Fruit fly (Drosophila melanogaster) whole organism, embryonic: ENCODE results near the gene Vps53.

ENCODE experiments used
- Ada2b ChIP-seq: fragments of 200-800 bp; sonication (Bioruptor generic); IDR thresholded peaks from 2 replicates; pipeline ENCODE4 v1.3.6; 2022; ENCODE audit warnings: missing biosample characterization, missing genetic modification characterization
- B-H2 ChIP-seq: fragments of 200-800 bp; sonication (Bioruptor generic); optimal IDR thresholded peaks from 2 replicates; lab custom pipeline; 2018; ENCODE audit warnings: missing biosample characterization, mild to moderate bottlenecking, missing genetic modification characterization
- BtbVII ChIP-seq: fragments of 200-800 bp; sonication (Bioruptor generic); optimal IDR thresholded peaks from 3 replicates; lab custom pipeline; 2017; ENCODE audit warnings: missing biosample characterization, mild to moderate bottlenecking, missing genetic modification characterization
- CG10267 ChIP-seq: fragments of 200-800 bp; sonication (Bioruptor generic); optimal IDR thresholded peaks from 2 replicates; lab custom pipeline; 2018; ENCODE audit warnings: missing biosample characterization, mild to moderate bottlenecking, missing genetic modification characterization, moderate library complexity
- CG13624 ChIP-seq: fragments of 200-800 bp; sonication (Bioruptor generic); optimal IDR thresholded peaks from 2 replicates; lab custom pipeline; 2016; ENCODE audit warnings: missing biosample characterization, missing genetic modification characterization
- CG14050 ChIP-seq: fragments of 200-800 bp; sonication (Bioruptor generic); IDR thresholded peaks from 3 replicates; pipeline ENCODE4 v1.3.6; 2022; ENCODE audit warnings: missing biosample characterization, missing genetic modification characterization
- CG2120 ChIP-seq: fragments of 200-800 bp; sonication (Bioruptor generic); optimal IDR thresholded peaks from 3 replicates; lab custom pipeline; 2016; ENCODE audit warnings: missing biosample characterization, missing genetic modification characterization
- CG32772 ChIP-seq: fragments of 200-800 bp; sonication (Bioruptor generic); IDR thresholded peaks from 2 replicates; pipeline ENCODE4 v1.3.6; 2022; ENCODE audit warnings: missing biosample characterization, missing genetic modification characterization
- CG3407 ChIP-seq: fragments of 200-800 bp; sonication (Bioruptor generic); optimal IDR thresholded peaks from 2 replicates; lab custom pipeline; 2018; ENCODE audit warnings: missing biosample characterization, mild to moderate bottlenecking, missing genetic modification characterization
- CG3847 ChIP-seq: fragments of 200-800 bp; sonication (Bioruptor generic); IDR thresholded peaks from 2 replicates; pipeline ENCODE4 v1.3.6; 2022; ENCODE audit warnings: missing biosample characterization, missing genetic modification characterization
- CG42726 ChIP-seq: fragments of 200-800 bp; sonication (Bioruptor generic); IDR thresholded peaks from 2 replicates; pipeline ENCODE4 v1.3.6; 2022; ENCODE audit warnings: missing biosample characterization, missing genetic modification characterization; ENCODE audit not compliant: partially characterized antibody
- CG4424 ChIP-seq: fragments of 200-800 bp; sonication (Bioruptor generic); optimal IDR thresholded peaks from 3 replicates; lab custom pipeline; 2016; ENCODE audit warnings: missing biosample characterization, missing genetic modification characterization
- CG6854 ChIP-seq: fragments of 200-800 bp; sonication (Bioruptor generic); optimal IDR thresholded peaks from 3 replicates; lab custom pipeline; 2017; ENCODE audit warnings: missing biosample characterization, mild to moderate bottlenecking, missing genetic modification characterization
- CG9817 ChIP-seq: fragments of 200-800 bp; sonication (Bioruptor generic); optimal IDR thresholded peaks from 2 replicates; lab custom pipeline; 2018; ENCODE audit warnings: missing biosample characterization, mild to moderate bottlenecking, missing genetic modification characterization, moderate library complexity
- CG9932 ChIP-seq: fragments of 200-800 bp; sonication (Bioruptor generic); IDR thresholded peaks from 2 replicates; pipeline ENCODE4 v1.3.6; 2022; ENCODE audit warnings: missing biosample characterization, missing genetic modification characterization
- Eip74EF ChIP-seq, 2 experiments: fragments of 200-800 bp in 1 of 2; fragments of >200 bp in 1 of 2; sonication (Bioruptor generic) in 1 of 2; optimal IDR thresholded peaks; 2 replicates each; lab custom pipeline; 2017 to 2019; ENCODE audit warnings: missing biosample characterization in 2 of 2, missing genetic modification characterization in 2 of 2, mild to moderate bottlenecking in 1 of 2, moderate library complexity in 1 of 2
- H2.0 ChIP-seq: fragments of 200-800 bp; sonication (Bioruptor generic); IDR thresholded peaks from 2 replicates; pipeline ENCODE4 v1.3.6; 2022; ENCODE audit warnings: missing biosample characterization, missing genetic modification characterization
- HmgD ChIP-seq: fragments of 200-800 bp; sonication (Bioruptor generic); optimal IDR thresholded peaks from 3 replicates; lab custom pipeline; 2016; ENCODE audit warnings: missing biosample characterization, missing genetic modification characterization
- Hr78 ChIP-seq, 2 experiments: fragments of 200-800 bp in 1 of 2; fragments of >200 bp in 1 of 2; sonication (Bioruptor generic) in 1 of 2; optimal IDR thresholded peaks; 2 replicates each; lab custom pipeline; 2017 to 2019; ENCODE audit warnings: missing biosample characterization in 2 of 2, missing genetic modification characterization in 2 of 2, mild to moderate bottlenecking in 1 of 2, moderate library complexity in 1 of 2
- Hsf ChIP-seq: fragments of 200-800 bp; sonication (Bioruptor generic); optimal IDR thresholded peaks from 3 replicates; lab custom pipeline; 2016; ENCODE audit warnings: missing biosample characterization, missing genetic modification characterization
- Lim3 ChIP-seq: fragments of 200-800 bp; sonication (Bioruptor generic); IDR thresholded peaks from 2 replicates; pipeline ENCODE4 v1.3.6; 2022; ENCODE audit warnings: missing biosample characterization, missing genetic modification characterization
- Mes4 ChIP-seq: fragments of 200-800 bp; sonication (Bioruptor generic); optimal IDR thresholded peaks from 2 replicates; lab custom pipeline; 2016; ENCODE audit warnings: missing biosample characterization, missing genetic modification characterization
- Ptx1 ChIP-seq: fragments of 200-800 bp; sonication (Bioruptor generic); IDR thresholded peaks from 2 replicates; pipeline ENCODE4 v1.3.6; 2022; ENCODE audit warnings: missing biosample characterization, missing genetic modification characterization
- Rx ChIP-seq: fragments of 200-800 bp; sonication (Bioruptor generic); IDR thresholded peaks from 2 replicates; pipeline ENCODE4 v1.3.6; 2022; ENCODE audit warnings: missing biosample characterization, missing genetic modification characterization
- Trl ChIP-seq, 3 experiments: fragments of >200 bp in 2 of 3; fragments of 200-800 bp in 1 of 3; sonication (Bioruptor generic) in 1 of 3; optimal IDR thresholded peaks; 2 replicates in 1 of 3; 3 replicates in 2 of 3; lab custom pipeline; 2016 to 2017; ENCODE audit warnings: missing biosample characterization in 1 of 3, missing genetic modification characterization in 1 of 3
- Vsx1 ChIP-seq: fragments of 200-800 bp; sonication (Bioruptor generic); optimal IDR thresholded peaks from 2 replicates; lab custom pipeline; 2017; ENCODE audit warnings: missing biosample characterization, mild to moderate bottlenecking, missing genetic modification characterization, missing genetic modification reagents
- Xbp1 ChIP-seq: fragments of 200-800 bp; sonication (Bioruptor generic); optimal IDR thresholded peaks from 3 replicates; lab custom pipeline; 2016; ENCODE audit warnings: missing biosample characterization, mild to moderate bottlenecking, missing genetic modification characterization
- bcd ChIP-seq: fragments of 200-800 bp; sonication (Bioruptor generic); optimal IDR thresholded peaks from 2 replicates; lab custom pipeline; 2017; ENCODE audit warnings: missing biosample characterization, mild to moderate bottlenecking, missing genetic modification characterization
- chif ChIP-seq, 2 experiments: fragments of 200-800 bp; sonication (Bioruptor generic); optimal IDR thresholded peaks; 3 replicates each; lab custom pipeline; 2016; ENCODE audit warnings: missing biosample characterization in 2 of 2, missing genetic modification characterization in 2 of 2
- chn ChIP-seq: fragments of 200-800 bp; sonication (Bioruptor generic); optimal IDR thresholded peaks from 2 replicates; lab custom pipeline; 2016; ENCODE audit warnings: missing biosample characterization, missing genetic modification characterization
- crc ChIP-seq: fragments of 200-800 bp; sonication (Bioruptor generic); optimal IDR thresholded peaks from 2 replicates; lab custom pipeline; 2016; ENCODE audit warnings: missing biosample characterization, missing genetic modification characterization
- dmrt99B ChIP-seq: fragments of 200-800 bp; sonication (Bioruptor generic); optimal IDR thresholded peaks from 2 replicates; lab custom pipeline; 2018; ENCODE audit warnings: missing biosample characterization, mild to moderate bottlenecking, missing genetic modification characterization, moderate library complexity
- ewg ChIP-seq: fragments of 200-800 bp; sonication (Bioruptor generic); optimal IDR thresholded peaks from 3 replicates; lab custom pipeline; 2017; ENCODE audit warnings: mild to moderate bottlenecking, missing biosample characterization, missing genetic modification reagents, missing genetic modification characterization
- gem ChIP-seq: fragments of 200-800 bp; sonication (Bioruptor generic); optimal IDR thresholded peaks from 2 replicates; lab custom pipeline; 2019; ENCODE audit warnings: missing biosample characterization, mild to moderate bottlenecking, missing genetic modification characterization, moderate library complexity
- grn ChIP-seq: fragments of 200-800 bp; sonication (Bioruptor generic); optimal IDR thresholded peaks from 3 replicates; lab custom pipeline; 2017; ENCODE audit warnings: missing biosample characterization, missing genetic modification characterization
- hb ChIP-seq: fragments of 200-800 bp; sonication (Bioruptor generic); IDR thresholded peaks from 3 replicates; pipeline ENCODE4 v1.3.6; 2022; ENCODE audit warnings: missing biosample characterization, missing genetic modification characterization; ENCODE audit not compliant: partially characterized antibody
- ind ChIP-seq: fragments of 200-800 bp; sonication (Bioruptor generic); optimal IDR thresholded peaks from 3 replicates; lab custom pipeline; 2016; ENCODE audit warnings: missing biosample characterization, missing genetic modification characterization
- inv ChIP-seq: fragments of 200-800 bp; sonication (Bioruptor generic); IDR thresholded peaks from 2 replicates; pipeline ENCODE4 v1.3.6; 2022; ENCODE audit warnings: missing biosample characterization, missing genetic modification characterization; ENCODE audit not compliant: partially characterized antibody
- kah ChIP-seq: fragments of 200-800 bp; sonication (Bioruptor generic); optimal IDR thresholded peaks from 2 replicates; lab custom pipeline; 2018; ENCODE audit warnings: missing biosample characterization, mild to moderate bottlenecking, missing genetic modification characterization
- ken ChIP-seq: fragments of 200-800 bp; sonication (Bioruptor generic); IDR thresholded peaks from 3 replicates; pipeline ENCODE4 v1.3.6; 2022; ENCODE audit warnings: missing biosample characterization, missing genetic modification characterization
- klu ChIP-seq: fragments of 200-800 bp; sonication (Bioruptor generic); IDR thresholded peaks from 2 replicates; pipeline ENCODE4 v1.3.6; 2022; ENCODE audit warnings: missing biosample characterization, missing genetic modification characterization
- odd ChIP-seq: fragments of 200-800 bp; sonication (Bioruptor generic); optimal IDR thresholded peaks from 2 replicates; lab custom pipeline; 2017; ENCODE audit warnings: missing biosample characterization, mild to moderate bottlenecking, missing genetic modification characterization
- pros ChIP-seq: fragments of 200-800 bp; sonication (Bioruptor generic); optimal IDR thresholded peaks from 3 replicates; lab custom pipeline; 2019; ENCODE audit warnings: missing biosample characterization, mild to moderate bottlenecking, missing genetic modification characterization, moderate library complexity
- row ChIP-seq: fragments of 200-800 bp; sonication (Bioruptor generic); IDR thresholded peaks from 3 replicates; pipeline ENCODE4 v1.3.6; 2022; ENCODE audit warnings: missing biosample characterization, missing genetic modification characterization
- sd ChIP-seq: fragments of 200-800 bp; sonication (Bioruptor generic); optimal IDR thresholded peaks from 3 replicates; lab custom pipeline; 2018; ENCODE audit warnings: missing biosample characterization, mild to moderate bottlenecking, missing genetic modification characterization, moderate library complexity
- sima ChIP-seq: fragments of 200-800 bp; sonication (Bioruptor generic); optimal IDR thresholded peaks from 2 replicates; lab custom pipeline; 2016; ENCODE audit warnings: missing biosample characterization, missing genetic modification characterization
- tup ChIP-seq: fragments of 200-800 bp; sonication (Bioruptor generic); optimal IDR thresholded peaks from 2 replicates; lab custom pipeline; 2016; ENCODE audit warnings: missing biosample characterization, mild to moderate bottlenecking, missing genetic modification characterization, moderate library complexity
- zf30C ChIP-seq: fragments of 200-800 bp; sonication (Bioruptor generic); optimal IDR thresholded peaks from 3 replicates; lab custom pipeline; 2018; ENCODE audit warnings: missing biosample characterization, mild to moderate bottlenecking, missing genetic modification characterization

The Vps53 gene

dm6 chr2L:4332962-4333757 lies 52.7 kb downstream of the Vps53 start (continued):
- TF ChIP-seq Hr78 (GFP tag; optimal IDR thresholded peaks at IDR 0.05; lab: Kevin White, UChicago) = peak in 1 of 2 experiments; percentile 86
- TF ChIP-seq CG14050 (GFP tag; lab: Robert Waterston, UW) = peak; percentile 84
- peak; percentile 56 for TF ChIP-seq chn (GFP tag; lab: Kevin White, UChicago)
- peak; percentile 83 for TF ChIP-seq ewg (GFP tag; lab: Kevin White, UChicago)
- TF ChIP-seq Mes4 (GFP tag; lab: Kevin White, UChicago) = peak; percentile 79
- peak; percentile 89 for TF ChIP-seq CG13624
- peak; percentile 92 for TF ChIP-seq zf30C
- TF ChIP-seq H2.0 (GFP tag; lab: Robert Waterston, UW) = peak; percentile 84
- peak; percentile 85 for TF ChIP-seq BtbVII
- TF ChIP-seq B-H2 = peak; percentile 47
- peak; percentile 62 for TF ChIP-seq crc (GFP tag; lab: Kevin White, UChicago)
- TF ChIP-seq inv (GFP tag; lab: Robert Waterston, UW) = no peak
- TF ChIP-seq chif (GFP tag; optimal IDR thresholded peaks at IDR 0.05; lab: Kevin White, UChicago) = peak; percentile 67 to 82
- TF ChIP-seq kah (GFP tag; lab: Kevin White, UChicago) = peak; percentile 65
- TF ChIP-seq sd (tag; lab: Kevin White, UChicago) = peak; percentile 64
- TF ChIP-seq CG2120 (GFP tag; lab: Kevin White, UChicago) = peak; percentile 75
- peak; percentile 18 for TF ChIP-seq grn (GFP tag; lab: Kevin White, UChicago)
- TF ChIP-seq tup (GFP tag; lab: Kevin White, UChicago) = peak; percentile 52
- TF ChIP-seq gem (tag; lab: Kevin White, UChicago) = peak; percentile 85
- peak; percentile 63 for TF ChIP-seq odd (GFP tag; lab: Kevin White, UChicago)
- peak; percentile 78 for TF ChIP-seq CG9817 (tag; lab: Kevin White, UChicago)
- TF ChIP-seq Hsf = peak; percentile 89
- peak in 1 of 2 experiments; percentile 76 for TF ChIP-seq Eip74EF (GFP tag; optimal IDR thresholded peaks at IDR 0.05; lab: Kevin White, UChicago)
- TF ChIP-seq CG32772 (GFP tag; lab: Robert Waterston, UW) = peak; percentile 80
- TF ChIP-seq sima (GFP tag; lab: Kevin White, UChicago) = peak; percentile 9
- TF ChIP-seq CG4424 (GFP tag; lab: Kevin White, UChicago) = peak; percentile 88
- peak; percentile 15 for TF ChIP-seq HmgD
- TF ChIP-seq Rx (GFP tag; lab: Robert Waterston, UW) = peak; percentile 79
- TF ChIP-seq bcd (GFP tag; lab: Kevin White, UChicago) = peak; percentile 82
- peak; percentile 91 for TF ChIP-seq dmrt99B
- TF ChIP-seq Ptx1 (GFP tag; lab: Robert Waterston, UW) = peak; percentile 84
- TF ChIP-seq hb (GFP tag; lab: Robert Waterston, UW) = no peak
- peak; percentile 88 for TF ChIP-seq ken (GFP tag; lab: Robert Waterston, UW)
- TF ChIP-seq row (GFP tag; lab: Robert Waterston, UW) = peak; percentile 92
- no peak for TF ChIP-seq CG42726 (GFP tag; lab: Robert Waterston, UW)
- peak; percentile 71 for TF ChIP-seq CG3407 (GFP tag; lab: Kevin White, UChicago)
- 0 out of 2 replicates have a peak, but pooled peaks have one; percentile 13 for TF ChIP-seq Lim3 (GFP tag; lab: Robert Waterston, UW)
- TF ChIP-seq CG10267 (tag; lab: Kevin White, UChicago) = peak; percentile 60
- peak; percentile 84 for TF ChIP-seq Xbp1 (GFP tag; lab: Kevin White, UChicago)
- peak; percentile 88 for TF ChIP-seq Ada2b
- TF ChIP-seq Vsx1 (GFP tag; lab: Kevin White, UChicago) = peak; percentile 52
- peak; percentile 79 for TF ChIP-seq CG9932 (GFP tag; lab: Robert Waterston, UW)
- TF ChIP-seq Trl (optimal IDR thresholded peaks at IDR 0.05; lab: Kevin White, UChicago) = peak in 1 of 2 experiments; percentile 39
- TF ChIP-seq Trl (GFP tag; optimal IDR thresholded peaks at IDR 0.05; lab: Kevin White, UChicago) = peak; percentile 90
- TF ChIP-seq CG6854 (GFP tag; lab: Kevin White, UChicago) = peak; percentile 40
- peak; percentile 68 for TF ChIP-seq pros
- peak; percentile 81 for TF ChIP-seq ind (GFP tag; lab: Kevin White, UChicago)
- peak; percentile 52 for TF ChIP-seq klu (GFP tag; lab: Robert Waterston, UW)
- peak; percentile 68 for TF ChIP-seq CG3847 (GFP tag; lab: Robert Waterston, UW)
